Fruit fly (Drosophila melanogaster) Kc167 (cell line): Measurements from ENCODE around the gene TotC.

Source experiments
- h ChIP-seq: fragments of >200 bp; optimal IDR thresholded peaks from 3 replicates; lab custom pipeline; 2018; ENCODE audit warnings: missing external identifiers
- insv ChIP-seq: fragments of >200 bp; optimal IDR thresholded peaks from 3 replicates; lab custom pipeline; 2018; ENCODE audit warnings: missing external identifiers
- ttk ChIP-seq: sonication (Bioruptor generic); optimal IDR thresholded peaks from 2 replicates; lab custom pipeline; 2017; ENCODE audit warnings: missing external identifiers

dm6 chr3R:20901656-20902055 lies 28.9 kb downstream of the TotC start, which contains the start of gene Grik:
- TF ChIP-seq insv (lab: Kevin White, UChicago) (no peak), h (lab: Kevin White, UChicago) (no peak), ttk (no peak)
